Worm (Caenorhabditis elegans) whole organism, L1 larva: ENCODE results near the gene arl-8.
A peak's percentile ranks its signal among the peaks of the same experiment; 100 is the strongest.

ENCODE experiments used
- C16A3.4 ChIP-seq: fragments of 150-350 bp; optimal IDR thresholded peaks from 2 replicates; lab custom pipeline; 2014; ENCODE audit warnings: missing biosample characterization, missing genetic modification characterization
- aha-1 ChIP-seq: fragments of 150-350 bp; optimal IDR thresholded peaks from 2 replicates; lab custom pipeline; 2014; ENCODE audit warnings: missing biosample characterization, missing genetic modification characterization
- alr-1 ChIP-seq: fragments of 200-800 bp; sonication (Bioruptor generic); optimal IDR thresholded peaks from 2 replicates; lab custom pipeline; 2018; ENCODE audit warnings: borderline replicate concordance, mild to moderate bottlenecking, missing genetic modification characterization, missing compliant biosample characterization
- ama-1 ChIP-seq: fragments of 150-350 bp; optimal IDR thresholded peaks from 2 replicates; lab custom pipeline; 2014
- blmp-1 ChIP-seq: fragments of 150-350 bp; optimal IDR thresholded peaks from 2 replicates; lab custom pipeline; 2014; ENCODE audit warnings: missing biosample characterization, missing genetic modification characterization
- ceh-82 ChIP-seq, 3 experiments: fragments of 150-350 bp in 1 of 3; sonication (generic microtip) in 2 of 3; optimal IDR thresholded peaks; 2 replicates each; lab custom pipeline; 2014 to 2017; ENCODE audit warnings: missing biosample characterization in 3 of 3, missing genetic modification characterization in 3 of 3
- dpl-1 ChIP-seq, 3 experiments: fragments of 150-350 bp in 2 of 3; sonication (generic microtip) in 1 of 3; optimal IDR thresholded peaks; 2 replicates each; lab custom pipeline; 2014 to 2017; ENCODE audit warnings: missing biosample characterization in 3 of 3, missing genetic modification characterization in 3 of 3, missing genetic modification reagents in 3 of 3
- dsc-1 ChIP-seq: sonication (generic microtip); optimal IDR thresholded peaks from 2 replicates; lab custom pipeline; 2016; ENCODE audit warnings: mild to moderate bottlenecking, missing genetic modification characterization, missing compliant biosample characterization
- efl-1 ChIP-seq, 4 experiments: fragments of 150-350 bp; optimal IDR thresholded peaks in 3 of 4; peaks in 1 of 4; 1 replicate in 1 of 4; 2 replicates in 3 of 4; lab custom pipeline; 2014; ENCODE audit warnings: missing biosample characterization in 2 of 4, missing genetic modification characterization in 2 of 4, missing genetic modification reagents in 2 of 4
- efl-3 ChIP-seq: fragments of 200-800 bp; sonication (Bioruptor generic); optimal IDR thresholded peaks from 2 replicates; lab custom pipeline; 2018; ENCODE audit warnings: mild to moderate bottlenecking, missing genetic modification characterization, missing compliant biosample characterization
- fkh-4 ChIP-seq: sonication (generic microtip); optimal IDR thresholded peaks from 2 replicates; lab custom pipeline; 2016; ENCODE audit warnings: missing compliant biosample characterization, missing genetic modification characterization, borderline replicate concordance
- fkh-8 ChIP-seq: sonication (generic microtip); optimal IDR thresholded peaks from 2 replicates; lab custom pipeline; 2016; ENCODE audit warnings: mild to moderate bottlenecking, missing genetic modification characterization, missing compliant biosample characterization
- fos-1 ChIP-seq: fragments of 150-350 bp; optimal IDR thresholded peaks from 2 replicates; lab custom pipeline; 2014; ENCODE audit warnings: missing biosample characterization, missing genetic modification characterization
- grh-1 ChIP-seq: fragments of 200-800 bp; sonication (Bioruptor generic); IDR thresholded peaks from 2 replicates; pipeline ENCODE4 v1.3.6; 2022; ENCODE audit warnings: missing genetic modification reagents, missing genetic modification characterization, missing compliant biosample characterization
- hlh-17 ChIP-seq: fragments of 200-800 bp; sonication (Bioruptor generic); optimal IDR thresholded peaks from 2 replicates; lab custom pipeline; 2018; ENCODE audit warnings: missing genetic modification characterization, mild to moderate bottlenecking, missing compliant biosample characterization, moderate library complexity, borderline replicate concordance
- irx-1 ChIP-seq: sonication (generic microtip); optimal IDR thresholded peaks from 2 replicates; lab custom pipeline; 2016; ENCODE audit warnings: missing genetic modification characterization, missing compliant biosample characterization
- jun-1 ChIP-seq: fragments of 150-350 bp; optimal IDR thresholded peaks from 2 replicates; lab custom pipeline; 2014; ENCODE audit warnings: missing biosample characterization, missing genetic modification reagents, missing genetic modification characterization
- lin-15B ChIP-seq: fragments of 150-350 bp; sonication (generic microtip); optimal IDR thresholded peaks from 3 replicates; lab custom pipeline; 2014; ENCODE audit warnings: missing biosample characterization, missing genetic modification characterization
- lin-35 ChIP-seq, 2 experiments: fragments of 150-350 bp; optimal IDR thresholded peaks; 2 replicates each; lab custom pipeline; 2014; ENCODE audit warnings: missing biosample characterization in 2 of 2, missing genetic modification characterization in 2 of 2, missing genetic modification reagents in 2 of 2
- lin-39 ChIP-seq: fragments of 150-350 bp; optimal IDR thresholded peaks from 2 replicates; lab custom pipeline; 2014; ENCODE audit warnings: missing biosample characterization, missing genetic modification reagents, missing genetic modification characterization
- lsy-2 ChIP-seq, 2 experiments: fragments of 150-350 bp; optimal IDR thresholded peaks; 2 replicates each; lab custom pipeline; 2014; ENCODE audit warnings: missing biosample characterization in 2 of 2, missing genetic modification characterization in 2 of 2
- mab-9 ChIP-seq: fragments of 200-800 bp; sonication (Bioruptor generic); IDR thresholded peaks from 2 replicates; pipeline ENCODE4 v1.3.6; 2022; ENCODE audit warnings: missing genetic modification reagents, missing genetic modification characterization, missing compliant biosample characterization
- mef-2 ChIP-seq: fragments of 150-350 bp; optimal IDR thresholded peaks from 2 replicates; lab custom pipeline; 2014; ENCODE audit warnings: missing biosample characterization, missing genetic modification characterization
- nhr-12 ChIP-seq: sonication (generic microtip); optimal IDR thresholded peaks from 2 replicates; lab custom pipeline; 2017; ENCODE audit warnings: missing biosample characterization, missing genetic modification characterization
- nhr-19 ChIP-seq: fragments of 200-800 bp; sonication (Bioruptor generic); conservative IDR thresholded peaks from 2 replicates; pipeline ENCODE4 v1.3.6; 2022; ENCODE audit warnings: missing genetic modification characterization, missing compliant biosample characterization
- nhr-28 ChIP-seq: fragments of 150-350 bp; optimal IDR thresholded peaks from 2 replicates; lab custom pipeline; 2014; ENCODE audit warnings: missing biosample characterization, missing genetic modification characterization
- nhr-47 ChIP-seq: sonication (generic microtip); optimal IDR thresholded peaks from 2 replicates; lab custom pipeline; 2016; ENCODE audit warnings: mild to moderate bottlenecking, missing genetic modification characterization, moderate library complexity, missing compliant biosample characterization
- nhr-77 ChIP-seq: fragments of 150-350 bp; optimal IDR thresholded peaks from 2 replicates; lab custom pipeline; 2014; ENCODE audit warnings: missing biosample characterization, missing genetic modification characterization
- nhr-85 ChIP-seq: sonication (generic microtip); peaks from one replicate; lab custom pipeline; 2016; ENCODE audit warnings: missing genetic modification characterization, inconsistent platforms, missing compliant biosample characterization
- nhr-90 ChIP-seq: sonication (generic microtip); optimal IDR thresholded peaks from 2 replicates; lab custom pipeline; 2016; ENCODE audit warnings: mild to moderate bottlenecking, missing genetic modification characterization, missing compliant biosample characterization; ENCODE audit not compliant: poor library complexity
- pag-3 ChIP-seq: sonication (generic microtip); optimal IDR thresholded peaks from 2 replicates; lab custom pipeline; 2017; ENCODE audit warnings: missing genetic modification characterization, mild to moderate bottlenecking, missing compliant biosample characterization, antibody characterized with exemption, borderline replicate concordance; ENCODE audit not compliant: insufficient read depth
- pax-3 ChIP-seq: fragments of 200-800 bp; sonication (Bioruptor generic); optimal IDR thresholded peaks from 2 replicates; lab custom pipeline; 2018; ENCODE audit warnings: mild to moderate bottlenecking, missing genetic modification characterization, moderate library complexity, missing compliant biosample characterization
- pqm-1 ChIP-seq: sonication (generic microtip); optimal IDR thresholded peaks from 3 replicates; lab custom pipeline; 2017; ENCODE audit warnings: missing biosample characterization, missing genetic modification characterization
- snpc-4 ChIP-seq: fragments of 150-350 bp; optimal IDR thresholded peaks from 2 replicates; lab custom pipeline; 2014; ENCODE audit warnings: missing biosample characterization, missing genetic modification characterization
- sox-4 ChIP-seq: sonication (generic microtip); optimal IDR thresholded peaks from 2 replicates; lab custom pipeline; 2016; ENCODE audit warnings: missing genetic modification characterization, missing compliant biosample characterization
- sup-37 ChIP-seq: fragments of 200-800 bp; sonication (Bioruptor generic); optimal IDR thresholded peaks from 2 replicates; lab custom pipeline; 2018; ENCODE audit warnings: mild to moderate bottlenecking, missing genetic modification characterization, missing compliant biosample characterization
- swsn-7 ChIP-seq: sonication (generic microtip); optimal IDR thresholded peaks from 2 replicates; lab custom pipeline; 2016; ENCODE audit warnings: missing genetic modification characterization, missing compliant biosample characterization
- tbx-2 ChIP-seq: sonication (generic microtip); optimal IDR thresholded peaks from 2 replicates; lab custom pipeline; 2016; ENCODE audit warnings: missing genetic modification characterization, missing compliant biosample characterization
- tlp-1 ChIP-seq: fragments of 150-350 bp; optimal IDR thresholded peaks from 2 replicates; lab custom pipeline; 2014; ENCODE audit warnings: missing biosample characterization, missing genetic modification characterization
- unc-30 ChIP-seq: sonication (generic microtip); optimal IDR thresholded peaks from 2 replicates; lab custom pipeline; 2017; ENCODE audit warnings: missing biosample characterization, missing genetic modification characterization
- unc-62 ChIP-seq: fragments of 150-350 bp; optimal IDR thresholded peaks from 2 replicates; lab custom pipeline; 2014; ENCODE audit warnings: missing biosample characterization, missing genetic modification reagents, missing genetic modification characterization
- unc-86 ChIP-seq: sonication (generic microtip); optimal IDR thresholded peaks from 2 replicates; lab custom pipeline; 2016; ENCODE audit warnings: missing genetic modification characterization, missing compliant biosample characterization
- vab-15 ChIP-seq: sonication (generic microtip); optimal IDR thresholded peaks from 2 replicates; lab custom pipeline; 2017; ENCODE audit warnings: missing genotype, mild to moderate bottlenecking, missing genetic modification characterization, missing compliant biosample characterization
- xbp-1 ChIP-seq: sonication (generic microtip); optimal IDR thresholded peaks from 2 replicates; lab custom pipeline; 2016; ENCODE audit warnings: missing genetic modification characterization, missing compliant biosample characterization
- zip-4 ChIP-seq: fragments of 200-800 bp; sonication (Bioruptor generic); optimal IDR thresholded peaks from 2 replicates; lab custom pipeline; 2018; ENCODE audit warnings: mild to moderate bottlenecking, missing genetic modification characterization, moderate library complexity, missing compliant biosample characterization
- ztf-4 ChIP-seq: fragments of 150-350 bp; optimal IDR thresholded peaks from 2 replicates; lab custom pipeline; 2014; ENCODE audit warnings: missing biosample characterization, missing genetic modification characterization

arl-8 gene

ce11 chrIV:14793900-14794624 is 3.9 kb upstream of the arl-8 start (continued):
- TF ChIP-seq fkh-4 (tag; lab: Kevin White, UChicago), result no peak
- peak; percentile 100 for TF ChIP-seq blmp-1 (tag; lab: Kevin White, UChicago)
- no peak for TF ChIP-seq unc-30 (tag; lab: Kevin White, UChicago)
- peak; percentile 55 for TF ChIP-seq xbp-1
- TF ChIP-seq swsn-7 (tag; lab: Kevin White, UChicago), result peak; percentile 64
- TF ChIP-seq, all 84 proteins: peak for 34

- TF ChIP-seq dsc-1 (tag; lab: Kevin White, UChicago), result no peak
- no peak for TF ChIP-seq xbp-1
- TF ChIP-seq nhr-90, result peak; percentile 10
- no peak for TF ChIP-seq vab-15 (tag; lab: Kevin White, UChicago)
- no peak for TF ChIP-seq lin-15B (tag; lab: Kevin White, UChicago)
- TF ChIP-seq ama-1 (lab: Kevin White, UChicago), result peak; percentile 27
- TF ChIP-seq lin-39 (tag; lab: Kevin White, UChicago), result no peak
- TF ChIP-seq alr-1, result no peak
- no peak for TF ChIP-seq unc-62 (GFP tag; lab: Kevin White, UChicago)
- no peak for TF ChIP-seq lsy-2 (tag; optimal IDR thresholded peaks at IDR 0.05; lab: Kevin White, UChicago)
- TF ChIP-seq, all 84 proteins: peak for 2
Observed at ce11 chrIV:14795918-14796488, 1.9 kb upstream of the arl-8 start, which contains the start of gene coq-3. TSS of gene coq-3 (minus strand) at chrIV:14796324.

- TF ChIP-seq grh-1 (GFP tag; lab: Robert Waterston, UW) (no peak), fkh-8 (tag; lab: Kevin White, UChicago) (no peak), fos-1 (no peak), nhr-47 (no peak), snpc-4 (tag; lab: Kevin White, UChicago) (no peak), unc-86 (no peak), lsy-2 (tag; optimal IDR thresholded peaks at IDR 0.05; lab: Kevin White, UChicago) (peak; percentile 18 to 61), sox-4 (tag; lab: Kevin White, UChicago) (no peak), lin-35 (GFP tag; optimal IDR thresholded peaks at IDR 0.05; lab: Kevin White, UChicago) (peak; percentile 38 to 60), jun-1 (tag; lab: Kevin White, UChicago) (no peak), dpl-1 (GFP tag; optimal IDR thresholded peaks at IDR 0.05; lab: Kevin White, UChicago) (peak in 2 of 3 experiments; percentile 20 to 41), nhr-12 (tag; lab: Kevin White, UChicago) (no peak), efl-3 (GFP tag; lab: Kevin White, UChicago) (no peak), tbx-2 (tag; lab: Kevin White, UChicago) (no peak), blmp-1 (tag; lab: Kevin White, UChicago) (no peak), ama-1 (lab: Kevin White, UChicago) (no peak), ztf-4 (no peak), nhr-28 (tag; lab: Kevin White, UChicago) (no peak), vab-15 (tag; lab: Kevin White, UChicago) (no peak), pax-3 (tag; lab: Kevin White, UChicago) (no peak), irx-1 (tag; lab: Kevin White, UChicago) (no peak), ceh-82 (tag; optimal IDR thresholded peaks at IDR 0.05; lab: Kevin White, UChicago) (peak in 1 of 3 experiments; percentile 49), zip-4 (GFP tag; lab: Kevin White, UChicago) (no peak), mab-9 (GFP tag; lab: Robert Waterston, UW) (no peak), fkh-4 (tag; lab: Kevin White, UChicago) (no peak), nhr-85 (tag; lab: Kevin White, UChicago) (no peak), lin-15B (tag; lab: Kevin White, UChicago) (peak; percentile 19), aha-1 (no peak), nhr-19 (GFP tag; lab: Robert Waterston, UW) (no peak), mef-2 (tag; lab: Kevin White, UChicago) (no peak), C16A3.4 (tag; lab: Kevin White, UChicago) (no peak), hlh-17 (GFP tag; lab: Kevin White, UChicago) (no peak), tlp-1 (tag; lab: Kevin White, UChicago) (no peak), pqm-1 (tag; lab: Kevin White, UChicago) (no peak), efl-1 (optimal IDR thresholded peaks at IDR 0.05; lab: Kevin White, UChicago) (peak; percentile 27 to 50), efl-1 (GFP tag; optimal IDR thresholded peaks at IDR 0.05 in 1 of 2; lab: Kevin White, UChicago) (peak; percentile 19 to 89), pag-3 (tag; lab: Kevin White, UChicago) (no peak), sup-37 (GFP tag; lab: Kevin White, UChicago) (no peak), nhr-77 (no peak)
Observed at ce11 chrIV:14797354-14797753, 595 bp upstream of the arl-8 start, which contains the start of the genes Y57G11C.1147 and nuo-3. TSS of gene Y57G11C.1147 (minus strand) at chrIV:14797514. TSS of gene nuo-3 (minus strand) at chrIV:14797544.
